Fruit fly (Drosophila melanogaster) whole organism, embryonic: ENCODE data around the gene CG31131.

Experiments used
- CG11695 ChIP-seq: fragments of 200-800 bp; sonication (Bioruptor generic); IDR thresholded peaks from 3 replicates; pipeline ENCODE4 v1.3.6; 2022; ENCODE audit warnings: missing biosample characterization, missing genetic modification characterization
- CG12071 ChIP-seq: fragments of 200-800 bp; sonication (Bioruptor generic); optimal IDR thresholded peaks from 3 replicates; lab custom pipeline; 2018; ENCODE audit warnings: missing biosample characterization, mild to moderate bottlenecking, missing genetic modification characterization
- CG13287 ChIP-seq: fragments of 200-800 bp; sonication (Bioruptor generic); IDR thresholded peaks from 2 replicates; pipeline ENCODE4 v1.3.6; 2022; ENCODE audit warnings: missing biosample characterization, missing genetic modification characterization; ENCODE audit not compliant: partially characterized antibody
- CG15514 ChIP-seq: fragments of 200-800 bp; sonication (Bioruptor generic); optimal IDR thresholded peaks from 3 replicates; lab custom pipeline; 2017; ENCODE audit warnings: missing biosample characterization, missing genetic modification characterization, mild to moderate bottlenecking, moderate library complexity, missing genetic modification reagents
- CG1602 ChIP-seq: fragments of 200-800 bp; sonication (Bioruptor generic); optimal IDR thresholded peaks from 3 replicates; lab custom pipeline; 2016; ENCODE audit warnings: missing biosample characterization, missing genetic modification characterization
- CG1647 ChIP-seq: fragments of 200-800 bp; sonication (Bioruptor generic); optimal IDR thresholded peaks from 3 replicates; lab custom pipeline; 2016; ENCODE audit warnings: missing biosample characterization, missing genetic modification characterization
- CG16779 ChIP-seq: fragments of 200-800 bp; sonication (Bioruptor generic); IDR thresholded peaks from 2 replicates; pipeline ENCODE4 v1.3.6; 2022; ENCODE audit warnings: missing biosample characterization, missing genetic modification characterization
- CG17829 ChIP-seq: fragments of 200-800 bp; optimal IDR thresholded peaks from 2 replicates; lab custom pipeline; 2019; ENCODE audit warnings: missing biosample characterization, mild to moderate bottlenecking, missing genetic modification characterization, moderate library complexity
- CG18476 ChIP-seq: fragments of 200-800 bp; sonication (Bioruptor generic); optimal IDR thresholded peaks from 2 replicates; lab custom pipeline; 2016; ENCODE audit warnings: missing biosample characterization, mild to moderate bottlenecking, missing genetic modification characterization
- CG2875 ChIP-seq: fragments of 200-800 bp; sonication (Bioruptor generic); optimal IDR thresholded peaks from 2 replicates; lab custom pipeline; 2017; ENCODE audit warnings: missing biosample characterization, mild to moderate bottlenecking, missing genetic modification characterization, missing genetic modification reagents
- CG31441 ChIP-seq: fragments of 200-800 bp; sonication (Bioruptor generic); IDR thresholded peaks from 2 replicates; pipeline ENCODE4 v1.3.6; 2022; ENCODE audit warnings: missing biosample characterization, missing genetic modification characterization
- CG34224 ChIP-seq: fragments of 200-800 bp; sonication (Bioruptor generic); IDR thresholded peaks from 3 replicates; pipeline ENCODE4 v1.3.6; 2022; ENCODE audit warnings: missing biosample characterization, missing genetic modification characterization; ENCODE audit not compliant: partially characterized antibody
- CG3726 ChIP-seq: fragments of 200-800 bp; sonication (Bioruptor generic); IDR thresholded peaks from 3 replicates; pipeline ENCODE4, ENCODE4 v1.3.6; 2022; ENCODE audit warnings: missing biosample characterization, missing genetic modification characterization
- CG3995 ChIP-seq: fragments of 200-800 bp; sonication (Bioruptor generic); optimal IDR thresholded peaks from 3 replicates; lab custom pipeline; 2016; ENCODE audit warnings: missing biosample characterization, missing genetic modification characterization
- CG4360 ChIP-seq: fragments of 200-800 bp; sonication (Bioruptor generic); IDR thresholded peaks from 2 replicates; pipeline ENCODE4 v1.3.6; 2022; ENCODE audit warnings: missing biosample characterization, missing genetic modification characterization
- CG5245 ChIP-seq: fragments of 200-800 bp; sonication (Bioruptor generic); optimal IDR thresholded peaks from 3 replicates; lab custom pipeline; 2016; ENCODE audit warnings: missing biosample characterization, missing genetic modification characterization
- CG9727 ChIP-seq: fragments of 200-800 bp; sonication (Bioruptor generic); optimal IDR thresholded peaks from 3 replicates; lab custom pipeline; 2017; ENCODE audit warnings: missing biosample characterization, mild to moderate bottlenecking, missing genetic modification characterization
- Dip3 ChIP-seq: fragments of 200-800 bp; sonication (Bioruptor generic); optimal IDR thresholded peaks from 3 replicates; lab custom pipeline; 2016; ENCODE audit warnings: missing biosample characterization, missing genetic modification characterization
- Dp ChIP-seq: fragments of 200-800 bp; sonication (Bioruptor generic); optimal IDR thresholded peaks from 2 replicates; lab custom pipeline; 2018; ENCODE audit warnings: missing biosample characterization, mild to moderate bottlenecking, missing genetic modification characterization, moderate library complexity
- GATAe ChIP-seq: fragments of 200-800 bp; sonication (Bioruptor generic); conservative IDR thresholded peaks from 2 replicates; pipeline ENCODE4 v1.3.6; 2022; ENCODE audit warnings: missing biosample characterization, missing genetic modification characterization
- HLH4C ChIP-seq: fragments of 200-800 bp; sonication (Bioruptor generic); IDR thresholded peaks from 3 replicates; pipeline ENCODE4 v1.3.6; 2022; ENCODE audit warnings: missing biosample characterization, missing genetic modification characterization; ENCODE audit not compliant: partially characterized antibody
- HLHmδ ChIP-seq: fragments of 200-800 bp; sonication (Bioruptor generic); optimal IDR thresholded peaks from 2 replicates; lab custom pipeline; 2018; ENCODE audit warnings: missing biosample characterization, mild to moderate bottlenecking, missing genetic modification characterization, moderate library complexity
- Hey ChIP-seq: fragments of 200-800 bp; sonication (Bioruptor generic); optimal IDR thresholded peaks from 3 replicates; lab custom pipeline; 2018; ENCODE audit warnings: missing biosample characterization, mild to moderate bottlenecking, missing genetic modification characterization
- Lim3 ChIP-seq: fragments of 200-800 bp; sonication (Bioruptor generic); IDR thresholded peaks from 2 replicates; pipeline ENCODE4 v1.3.6; 2022; ENCODE audit warnings: missing biosample characterization, missing genetic modification characterization
- MTF-1 ChIP-seq: fragments of 200-800 bp; sonication (Bioruptor generic); optimal IDR thresholded peaks from 2 replicates; lab custom pipeline; 2018; ENCODE audit warnings: missing biosample characterization, mild to moderate bottlenecking, missing genetic modification characterization, borderline replicate concordance
- Scr ChIP-seq: fragments of 200-800 bp; sonication (Bioruptor generic); IDR thresholded peaks from 2 replicates; pipeline ENCODE4 v1.3.6; 2022; ENCODE audit warnings: missing biosample characterization, missing genetic modification characterization; ENCODE audit not compliant: partially characterized antibody
- Taf1 ChIP-seq: fragments of 200-800 bp; sonication (Bioruptor generic); IDR thresholded peaks from 2 replicates; pipeline ENCODE4 v1.3.6; 2022; ENCODE audit warnings: missing biosample characterization, missing genetic modification characterization
- Xbp1 ChIP-seq: fragments of 200-800 bp; sonication (Bioruptor generic); optimal IDR thresholded peaks from 3 replicates; lab custom pipeline; 2016; ENCODE audit warnings: missing biosample characterization, mild to moderate bottlenecking, missing genetic modification characterization
- Xrp1 ChIP-seq: fragments of 200-800 bp; sonication (Bioruptor generic); IDR thresholded peaks from 2 replicates; pipeline ENCODE4 v1.3.6; 2022; ENCODE audit warnings: missing biosample characterization, missing genetic modification characterization
- ac ChIP-seq: fragments of 200-800 bp; sonication (Bioruptor generic); optimal IDR thresholded peaks from 3 replicates; lab custom pipeline; 2017; ENCODE audit warnings: missing biosample characterization, mild to moderate bottlenecking, missing genetic modification characterization
- bigmax ChIP-seq: fragments of 200-800 bp; sonication (Bioruptor generic); optimal IDR thresholded peaks from 2 replicates; lab custom pipeline; 2018; ENCODE audit warnings: missing biosample characterization, mild to moderate bottlenecking, missing genetic modification characterization
- danr ChIP-seq: fragments of 200-800 bp; sonication (Bioruptor generic); IDR thresholded peaks from 2 replicates; pipeline ENCODE4 v1.3.6; 2022; ENCODE audit warnings: missing biosample characterization, missing genetic modification characterization
- eve ChIP-seq, 2 experiments: fragments of >200 bp; optimal IDR thresholded peaks; 2 replicates each; lab custom pipeline; 2017; ENCODE audit warnings: missing biosample characterization in 2 of 2, missing genetic modification characterization in 2 of 2
- gcm2 ChIP-seq: fragments of 200-800 bp; sonication (Bioruptor generic); optimal IDR thresholded peaks from 2 replicates; lab custom pipeline; 2016; ENCODE audit warnings: missing biosample characterization, missing genetic modification characterization
- grau ChIP-seq: fragments of 200-800 bp; optimal IDR thresholded peaks from 3 replicates; lab custom pipeline; 2019; ENCODE audit warnings: missing biosample characterization, mild to moderate bottlenecking, missing genetic modification characterization, moderate library complexity
- gsb ChIP-seq: fragments of 200-800 bp; sonication (Bioruptor generic); IDR thresholded peaks from 2 replicates; pipeline ENCODE4 v1.3.6; 2022; ENCODE audit warnings: missing biosample characterization, missing genetic modification characterization
- gt ChIP-seq: fragments of 200-800 bp; sonication (Bioruptor generic); IDR thresholded peaks from 2 replicates; pipeline ENCODE4 v1.3.6; 2022; ENCODE audit warnings: missing biosample characterization, missing genetic modification characterization
- inv ChIP-seq: fragments of 200-800 bp; sonication (Bioruptor generic); IDR thresholded peaks from 2 replicates; pipeline ENCODE4 v1.3.6; 2022; ENCODE audit warnings: missing biosample characterization, missing genetic modification characterization; ENCODE audit not compliant: partially characterized antibody
- kay ChIP-seq: fragments of 200-800 bp; sonication (Bioruptor generic); optimal IDR thresholded peaks from 2 replicates; lab custom pipeline; 2016; ENCODE audit warnings: missing biosample characterization, missing genetic modification characterization
- ken ChIP-seq: fragments of 200-800 bp; sonication (Bioruptor generic); IDR thresholded peaks from 3 replicates; pipeline ENCODE4 v1.3.6; 2022; ENCODE audit warnings: missing biosample characterization, missing genetic modification characterization
- nerfin-1 ChIP-seq: fragments of 200-800 bp; sonication (Bioruptor generic); optimal IDR thresholded peaks from 3 replicates; lab custom pipeline; 2019; ENCODE audit warnings: missing biosample characterization, mild to moderate bottlenecking, missing genetic modification characterization, moderate library complexity
- onecut ChIP-seq: fragments of 200-800 bp; sonication (Bioruptor generic); IDR thresholded peaks from 2 replicates; pipeline ENCODE4 v1.3.6; 2022; ENCODE audit warnings: missing biosample characterization, missing genetic modification characterization
- peb ChIP-seq: fragments of 200-800 bp; sonication (Bioruptor generic); IDR thresholded peaks from 2 replicates; pipeline ENCODE4 v1.3.6; 2022; ENCODE audit warnings: missing biosample characterization, missing genetic modification characterization
- phol ChIP-seq: fragments of 200-800 bp; sonication (Bioruptor generic); optimal IDR thresholded peaks from 3 replicates; lab custom pipeline; 2018; ENCODE audit warnings: missing biosample characterization, mild to moderate bottlenecking, missing genetic modification characterization, moderate library complexity
- ranshi ChIP-seq: fragments of 200-800 bp; sonication (Bioruptor generic); IDR thresholded peaks from 2 replicates; pipeline ENCODE4 v1.3.6; 2022; ENCODE audit warnings: missing biosample characterization, missing genetic modification characterization
- sisA ChIP-seq: fragments of 200-800 bp; sonication (Bioruptor generic); IDR thresholded peaks from 2 replicates; pipeline ENCODE4 v1.3.6; 2022; ENCODE audit warnings: missing biosample characterization, missing genetic modification characterization
- slbo ChIP-seq: fragments of 200-800 bp; sonication (Bioruptor generic); IDR thresholded peaks from 2 replicates; pipeline ENCODE4 v1.3.6; 2022; ENCODE audit warnings: missing biosample characterization, missing genetic modification characterization
- so ChIP-seq: fragments of 200-800 bp; sonication (Bioruptor generic); IDR thresholded peaks from 3 replicates; pipeline ENCODE4 v1.3.6; 2022; ENCODE audit warnings: missing biosample characterization, missing genetic modification characterization
- tap ChIP-seq: fragments of 200-800 bp; optimal IDR thresholded peaks from 3 replicates; lab custom pipeline; 2019; ENCODE audit warnings: missing biosample characterization, mild to moderate bottlenecking, missing genetic modification characterization, moderate library complexity
- unc-4 ChIP-seq: fragments of 200-800 bp; sonication (Bioruptor generic); IDR thresholded peaks from 2 replicates; pipeline ENCODE4 v1.3.6; 2022; ENCODE audit warnings: missing biosample characterization, missing genetic modification characterization; ENCODE audit not compliant: partially characterized antibody
- yki ChIP-seq: fragments of >200 bp; optimal IDR thresholded peaks from 3 replicates; lab custom pipeline; 2018
- zfh2 ChIP-seq: fragments of 200-800 bp; sonication (Bioruptor generic); optimal IDR thresholded peaks from 2 replicates; lab custom pipeline; 2016; ENCODE audit warnings: missing biosample characterization, missing genetic modification characterization

Gene CG31131

dm6 chr3R:27919385-27919789 lies 43.6 kb downstream of the CG31131 start, which contains the start of gene Boh1 (continued):
- TF ChIP-seq ken (GFP tag; lab: Robert Waterston, UW) = no peak
- TF ChIP-seq danr (GFP tag; lab: Robert Waterston, UW) = no peak
- TF ChIP-seq CG16779 = no peak
- peak; percentile 70 for TF ChIP-seq CG17829
- TF ChIP-seq peb (GFP tag; lab: Robert Waterston, UW) = no peak
- TF ChIP-seq CG12071 (GFP tag; lab: Kevin White, UChicago) = no peak
- TF ChIP-seq eve (GFP tag; optimal IDR thresholded peaks at IDR 0.05; lab: Kevin White, UChicago) = no peak
- TF ChIP-seq yki (lab: Kevin White, UChicago) = no peak
- no peak for TF ChIP-seq CG1602
- no peak for TF ChIP-seq CG34224 (GFP tag; lab: Robert Waterston, UW)
- TF ChIP-seq Dip3 (GFP tag; lab: Kevin White, UChicago) = no peak
- no peak for TF ChIP-seq unc-4
- TF ChIP-seq GATAe (GFP tag; lab: Robert Waterston, UW) = no peak
- no peak for TF ChIP-seq inv
- peak; percentile 12 for TF ChIP-seq CG9727 (GFP tag; lab: Kevin White, UChicago)
- no peak for TF ChIP-seq gsb
- TF ChIP-seq gcm2 (GFP tag; lab: Kevin White, UChicago) = no peak
- TF ChIP-seq HLH4C (GFP tag; lab: Robert Waterston, UW) = no peak
- TF ChIP-seq CG3726 (GFP tag; lab: Robert Waterston, UW) = no peak
- TF ChIP-seq gt (GFP tag; lab: Robert Waterston, UW) = no peak
- TF ChIP-seq Lim3 (GFP tag; lab: Robert Waterston, UW) = no peak
- TF ChIP-seq CG1647 = no peak
- no peak for TF ChIP-seq CG5245 (GFP tag; lab: Kevin White, UChicago)
- peak; percentile 10 for TF ChIP-seq Xbp1 (GFP tag; lab: Kevin White, UChicago)
- peak; percentile 25; the same call in 1 of the 2 replicates for TF ChIP-seq slbo (GFP tag; lab: Robert Waterston, UW)
- peak; percentile 41 for TF ChIP-seq grau (tag; lab: Kevin White, UChicago)
- TF ChIP-seq bigmax (GFP tag; lab: Kevin White, UChicago) = no peak
- no peak for TF ChIP-seq ac
- no peak; the same call in 1 of the 2 replicates for TF ChIP-seq Xrp1 (GFP tag; lab: Robert Waterston, UW)
- peak; percentile 24 for TF ChIP-seq nerfin-1 (tag; lab: Kevin White, UChicago)
- peak; percentile 46 for TF ChIP-seq tap
- no peak for TF ChIP-seq onecut (GFP tag; lab: Robert Waterston, UW)
- TF ChIP-seq sisA (GFP tag; lab: Robert Waterston, UW) = no peak
- no peak for TF ChIP-seq CG4360 (GFP tag; lab: Robert Waterston, UW)
- TF ChIP-seq CG18476 (GFP tag; lab: Kevin White, UChicago) = no peak
- TF ChIP-seq so = no peak
- no peak; the same call in 1 of the 2 replicates for TF ChIP-seq CG13287
- no peak for TF ChIP-seq MTF-1 (GFP tag; lab: Kevin White, UChicago)
- no peak for TF ChIP-seq Scr (GFP tag; lab: Robert Waterston, UW)
- TF ChIP-seq Dp = peak; percentile 6
- no peak for TF ChIP-seq Taf1
- peak; percentile 54 for TF ChIP-seq CG15514 (GFP tag; lab: Kevin White, UChicago)
- TF ChIP-seq CG11695 = no peak
- no peak for TF ChIP-seq CG3995 (GFP tag; lab: Kevin White, UChicago)
- no peak for TF ChIP-seq ranshi (GFP tag; lab: Robert Waterston, UW)
- TF ChIP-seq CG2875 (GFP tag; lab: Kevin White, UChicago) = no peak
- peak; percentile 81 for TF ChIP-seq phol (tag; lab: Kevin White, UChicago)
- TF ChIP-seq Hey = no peak
- no peak for TF ChIP-seq zfh2 (GFP tag; lab: Kevin White, UChicago)
- TF ChIP-seq CG31441 = peak; percentile 70
- TF ChIP-seq kay = no peak
- TF ChIP-seq HLHmδ (GFP tag; lab: Kevin White, UChicago) = no peak
